Worm (Caenorhabditis elegans) whole organism, late embryonic: ENCODE results near the gene C29F5.1.

Experiments
- ceh-30 ChIP-seq: fragments of 150-350 bp; optimal IDR thresholded peaks from 2 replicates; lab custom pipeline; 2014; ENCODE audit warnings: missing biosample characterization, missing genetic modification characterization
- dmd-4 ChIP-seq: sonication (generic microtip); optimal IDR thresholded peaks from 2 replicates; lab custom pipeline; 2016; ENCODE audit warnings: borderline replicate concordance, missing genetic modification characterization, missing compliant biosample characterization
- hlh-30 ChIP-seq: sonication (generic microtip); optimal IDR thresholded peaks from 2 replicates; lab custom pipeline; 2017; ENCODE audit warnings: antibody characterized with exemption, missing genetic modification characterization, missing compliant biosample characterization; ENCODE audit not compliant: insufficient read depth
- sox-2 ChIP-seq: fragments of 200-800 bp; sonication (Bioruptor generic); IDR thresholded peaks from 2 replicates; pipeline ENCODE4 v1.3.6; 2022; ENCODE audit warnings: missing genetic modification reagents, missing genetic modification characterization, missing compliant biosample characterization

DNA sequence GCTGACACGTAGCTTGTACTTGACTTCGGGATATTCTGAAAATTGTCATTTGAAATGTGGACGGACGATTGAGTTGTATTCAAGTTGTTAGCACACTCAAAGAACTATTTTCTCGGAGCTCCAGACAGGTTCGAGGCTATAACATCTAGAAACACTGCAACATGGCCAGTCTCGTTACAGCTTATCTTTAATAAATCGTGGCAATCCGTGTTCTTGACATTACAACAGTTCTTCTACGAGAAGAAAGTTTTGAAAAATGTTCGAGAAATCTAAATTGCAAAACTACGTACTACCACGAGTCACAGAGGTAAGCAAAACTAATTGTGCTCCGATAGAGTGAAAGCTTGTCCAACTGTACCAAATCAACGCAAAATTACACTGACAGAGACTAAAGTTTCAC lies 18.8 kb downstream of the C29F5.1 start:
- TF ChIP-seq ceh-30 (tag; lab: Kevin White, UChicago) (no peak), sox-2 (GFP tag; lab: Robert Waterston, UW) (no peak), hlh-30 (no peak), dmd-4 (tag; lab: Kevin White, UChicago) (no peak)
